Fruit fly (Drosophila melanogaster) whole organism, prepupa: ENCODE results near the gene prd1.

ENCODE experiments used
- Blimp-1 ChIP-seq: fragments of 200-800 bp; sonication (Bioruptor generic); optimal IDR thresholded peaks from 3 replicates; lab custom pipeline; 2017; ENCODE audit warnings: missing biosample characterization, missing genetic modification characterization, mild to moderate bottlenecking, moderate library complexity, missing genetic modification reagents
- CG10631 ChIP-seq: fragments of 200-800 bp; sonication (Bioruptor generic); optimal IDR thresholded peaks from 2 replicates; lab custom pipeline; 2016; ENCODE audit warnings: missing biosample characterization, missing genetic modification characterization
- CG11294 ChIP-seq: fragments of 200-800 bp; sonication (Bioruptor generic); IDR thresholded peaks from 2 replicates; pipeline ENCODE4 v1.3.6; 2022; ENCODE audit warnings: missing biosample characterization, missing genetic modification characterization
- CG11762 ChIP-seq: fragments of 200-800 bp; sonication (Bioruptor generic); optimal IDR thresholded peaks from 3 replicates; lab custom pipeline; 2016; ENCODE audit warnings: missing biosample characterization, missing genetic modification characterization; ENCODE audit not compliant: insufficient read depth
- CG11902 ChIP-seq: fragments of 200-800 bp; sonication (Bioruptor generic); optimal IDR thresholded peaks from 3 replicates; lab custom pipeline; 2016; ENCODE audit warnings: missing biosample characterization, missing genetic modification characterization
- CG15336 ChIP-seq: fragments of 200-800 bp; sonication (Bioruptor generic); IDR thresholded peaks from 2 replicates; pipeline ENCODE4 v1.3.6; 2022; ENCODE audit warnings: missing biosample characterization, missing genetic modification characterization
- CG16779 ChIP-seq: fragments of 200-800 bp; sonication (Bioruptor generic); optimal IDR thresholded peaks from 3 replicates; lab custom pipeline; 2017; ENCODE audit warnings: missing biosample characterization, mild to moderate bottlenecking, missing genetic modification characterization
- CG3032 ChIP-seq: fragments of 200-800 bp; optimal IDR thresholded peaks from 2 replicates; lab custom pipeline; 2019; ENCODE audit warnings: missing biosample characterization, mild to moderate bottlenecking, missing genetic modification characterization, moderate library complexity
- CG31627 ChIP-seq: fragments of 200-800 bp; sonication (Bioruptor generic); optimal IDR thresholded peaks from 3 replicates; lab custom pipeline; 2016; ENCODE audit warnings: missing biosample characterization, missing genetic modification characterization
- CG34406 ChIP-seq: fragments of 200-800 bp; sonication (Bioruptor generic); optimal IDR thresholded peaks from 3 replicates; lab custom pipeline; 2016; ENCODE audit warnings: missing biosample characterization, missing genetic modification characterization
- CG3919 ChIP-seq: fragments of 200-800 bp; sonication (Bioruptor generic); optimal IDR thresholded peaks from 3 replicates; lab custom pipeline; 2016; ENCODE audit warnings: missing biosample characterization, missing genetic modification characterization
- CG4318 ChIP-seq: fragments of 200-800 bp; sonication (Bioruptor generic); optimal IDR thresholded peaks from 3 replicates; lab custom pipeline; 2017; ENCODE audit warnings: missing biosample characterization, mild to moderate bottlenecking, missing genetic modification characterization
- CG6276 ChIP-seq: fragments of 200-800 bp; sonication (Bioruptor generic); optimal IDR thresholded peaks from 2 replicates; lab custom pipeline; 2017; ENCODE audit warnings: missing biosample characterization, mild to moderate bottlenecking, missing genetic modification characterization
- CG6808 ChIP-seq: fragments of 200-800 bp; sonication (Bioruptor generic); optimal IDR thresholded peaks from 3 replicates; lab custom pipeline; 2017; ENCODE audit warnings: missing biosample characterization, missing genetic modification characterization, mild to moderate bottlenecking, moderate library complexity, missing genetic modification reagents
- CG6854 ChIP-seq: fragments of 200-800 bp; sonication (Bioruptor generic); optimal IDR thresholded peaks from 2 replicates; lab custom pipeline; 2017; ENCODE audit warnings: missing biosample characterization, mild to moderate bottlenecking, missing genetic modification characterization
- CG7368 ChIP-seq: fragments of 200-800 bp; sonication (Bioruptor generic); optimal IDR thresholded peaks from 3 replicates; lab custom pipeline; 2016; ENCODE audit warnings: missing biosample characterization, missing genetic modification characterization
- CG8119 ChIP-seq: fragments of 200-800 bp; sonication (Bioruptor generic); IDR thresholded peaks from 3 replicates; pipeline ENCODE4 v1.3.6; 2022; ENCODE audit warnings: missing biosample characterization, missing genetic modification characterization
- CG8632 ChIP-seq: fragments of 200-800 bp; sonication (Bioruptor generic); optimal IDR thresholded peaks from 3 replicates; lab custom pipeline; 2016; ENCODE audit warnings: missing biosample characterization, missing genetic modification characterization
- Eip78C ChIP-seq: fragments of 200-800 bp; sonication (Bioruptor generic); peaks from one replicate; lab custom pipeline; 2016; ENCODE audit warnings: missing biosample characterization, missing genetic modification characterization
- Eip93F ChIP-seq: fragments of 200-800 bp; sonication (Bioruptor generic); optimal IDR thresholded peaks from 2 replicates; lab custom pipeline; 2016; ENCODE audit warnings: missing biosample characterization, mild to moderate bottlenecking, missing genetic modification characterization
- Ets21C ChIP-seq: fragments of 200-800 bp; sonication (Bioruptor generic); optimal IDR thresholded peaks from 3 replicates; lab custom pipeline; 2016; ENCODE audit warnings: missing biosample characterization, missing genetic modification characterization
- Gug ChIP-seq: fragments of 200-800 bp; sonication (Bioruptor generic); IDR thresholded peaks from 2 replicates; pipeline ENCODE4 v1.3.6; 2022; ENCODE audit warnings: missing biosample characterization, missing genetic modification characterization
- Hr38 ChIP-seq: sonication (Bioruptor generic); optimal IDR thresholded peaks from 2 replicates; lab custom pipeline; 2016; ENCODE audit warnings: missing biosample characterization, missing genetic modification characterization
- Hr4 ChIP-seq: fragments of 200-800 bp; sonication (Bioruptor generic); optimal IDR thresholded peaks from 3 replicates; lab custom pipeline; 2016; ENCODE audit warnings: missing biosample characterization, missing genetic modification characterization
- Lpt ChIP-seq: fragments of 200-800 bp; sonication (Bioruptor generic); optimal IDR thresholded peaks from 3 replicates; lab custom pipeline; 2016; ENCODE audit warnings: missing biosample characterization, missing genetic modification characterization
- Met ChIP-seq: fragments of 200-800 bp; sonication (Bioruptor generic); optimal IDR thresholded peaks from 3 replicates; lab custom pipeline; 2016; ENCODE audit warnings: missing biosample characterization, missing genetic modification characterization
- OdsH ChIP-seq: fragments of 200-800 bp; sonication (Bioruptor generic); optimal IDR thresholded peaks from 3 replicates; lab custom pipeline; 2016; ENCODE audit warnings: missing biosample characterization, missing genetic modification characterization
- Smox ChIP-seq: fragments of 200-800 bp; sonication (Bioruptor generic); optimal IDR thresholded peaks from 3 replicates; lab custom pipeline; 2016; ENCODE audit warnings: missing biosample characterization, missing genetic modification characterization
- Sox102F ChIP-seq: fragments of 200-800 bp; sonication (Bioruptor generic); optimal IDR thresholded peaks from 2 replicates; lab custom pipeline; 2016; ENCODE audit warnings: missing biosample characterization, mild to moderate bottlenecking, missing genetic modification characterization
- Sox14 ChIP-seq: fragments of 200-800 bp; sonication (Bioruptor generic); optimal IDR thresholded peaks from 3 replicates; lab custom pipeline; 2016; ENCODE audit warnings: missing biosample characterization, missing genetic modification characterization
- achi ChIP-seq: fragments of 200-800 bp; sonication (Bioruptor generic); optimal IDR thresholded peaks from 3 replicates; lab custom pipeline; 2016; ENCODE audit warnings: missing biosample characterization, missing genetic modification characterization
- acj6 ChIP-seq: fragments of 200-800 bp; sonication (Bioruptor generic); optimal IDR thresholded peaks from 3 replicates; lab custom pipeline; 2016; ENCODE audit warnings: missing biosample characterization, missing genetic modification characterization
- cyc ChIP-seq: fragments of 200-800 bp; sonication (Bioruptor generic); optimal IDR thresholded peaks from 3 replicates; lab custom pipeline; 2016; ENCODE audit warnings: missing biosample characterization, missing genetic modification characterization
- dac ChIP-seq: fragments of 200-800 bp; sonication (Bioruptor generic); optimal IDR thresholded peaks from 2 replicates; lab custom pipeline; 2017; ENCODE audit warnings: missing biosample characterization, mild to moderate bottlenecking, missing genetic modification characterization
- dsx ChIP-seq: fragments of 200-800 bp; optimal IDR thresholded peaks from 3 replicates; lab custom pipeline; 2019; ENCODE audit warnings: missing biosample characterization, mild to moderate bottlenecking, missing genetic modification characterization, moderate library complexity; ENCODE audit not compliant: poor library complexity, severe bottlenecking
- eg ChIP-seq: fragments of 200-800 bp; sonication (Bioruptor generic); IDR thresholded peaks from 3 replicates; pipeline ENCODE4 v1.3.6; 2022; ENCODE audit warnings: missing biosample characterization, missing genetic modification characterization
- fd85E ChIP-seq: fragments of 200-800 bp; sonication (Bioruptor generic); optimal IDR thresholded peaks from 3 replicates; lab custom pipeline; 2016; ENCODE audit warnings: missing biosample characterization, missing genetic modification characterization
- fkh ChIP-seq: fragments of 200-800 bp; sonication (Bioruptor generic); optimal IDR thresholded peaks from 3 replicates; lab custom pipeline; 2017; ENCODE audit warnings: missing biosample characterization, mild to moderate bottlenecking, missing genetic modification characterization, moderate library complexity
- net ChIP-seq: fragments of 200-800 bp; sonication (Bioruptor generic); optimal IDR thresholded peaks from 3 replicates; lab custom pipeline; 2016; ENCODE audit warnings: missing biosample characterization, missing genetic modification characterization
- pdm3 ChIP-seq: fragments of 200-800 bp; sonication (Bioruptor generic); optimal IDR thresholded peaks from 3 replicates; lab custom pipeline; 2016; ENCODE audit warnings: missing biosample characterization, missing genetic modification characterization
- salr ChIP-seq, 2 experiments: fragments of 200-800 bp; sonication (Bioruptor generic); optimal IDR thresholded peaks; 3 replicates each; lab custom pipeline; 2016 to 2018; ENCODE audit warnings: missing biosample characterization in 2 of 2, missing genetic modification characterization in 2 of 2, mild to moderate bottlenecking in 1 of 2
- ss ChIP-seq, 2 experiments: fragments of 200-800 bp; sonication (Bioruptor generic); optimal IDR thresholded peaks; 2 replicates in 1 of 2; 3 replicates in 1 of 2; lab custom pipeline; 2017 to 2018; ENCODE audit warnings: mild to moderate bottlenecking in 2 of 2, missing biosample characterization in 2 of 2, missing genetic modification characterization in 2 of 2, moderate library complexity in 1 of 2
- svp ChIP-seq: fragments of 200-800 bp; sonication (Bioruptor generic); peaks from one replicate; lab custom pipeline; 2016; ENCODE audit warnings: missing biosample characterization, missing genetic modification characterization
- topi ChIP-seq: fragments of 200-800 bp; sonication (Bioruptor generic); optimal IDR thresholded peaks from 3 replicates; lab custom pipeline; 2016; ENCODE audit warnings: missing biosample characterization, missing genetic modification characterization
- vri ChIP-seq: fragments of 200-800 bp; sonication (Bioruptor generic); optimal IDR thresholded peaks from 3 replicates; lab custom pipeline; 2016; ENCODE audit warnings: missing biosample characterization, mild to moderate bottlenecking, missing genetic modification characterization

The prd1 gene

DNA sequence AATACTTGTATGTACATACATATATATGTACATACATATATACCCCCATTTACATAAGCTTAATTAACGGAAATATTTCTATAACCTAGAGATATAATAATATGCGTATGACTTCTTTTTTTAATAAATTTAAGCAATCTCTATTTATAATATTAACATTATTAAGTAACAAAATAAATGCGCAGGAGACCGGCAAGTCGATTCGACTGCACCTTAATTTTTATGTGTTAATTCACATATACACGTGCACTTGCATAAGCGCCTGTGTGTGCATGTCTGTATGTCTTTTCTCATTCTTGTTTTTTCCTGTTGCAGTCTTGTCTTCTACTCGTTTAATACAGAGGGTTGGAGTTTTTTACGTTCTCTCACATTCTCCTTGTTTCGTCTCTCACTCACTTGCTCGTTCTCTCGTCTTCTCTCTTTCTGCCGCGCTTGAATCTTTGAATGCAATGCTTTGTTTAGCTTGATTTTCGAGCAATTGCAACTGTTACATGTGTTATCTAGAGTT, 6.6 kb downstream of the prd1 start (continued):
- TF ChIP-seq CG3919 (GFP tag; lab: Kevin White, UChicago) (peak; percentile 98), Eip93F (GFP tag; lab: Kevin White, UChicago) (peak; percentile 67), CG6808 (GFP tag; lab: Kevin White, UChicago) (peak; percentile 97), fd85E (GFP tag; lab: Kevin White, UChicago) (peak; percentile 88), Sox14 (GFP tag; lab: Kevin White, UChicago) (peak; percentile 89), cyc (GFP tag; lab: Kevin White, UChicago) (peak; percentile 93), CG34406 (GFP tag; lab: Kevin White, UChicago) (peak; percentile 98), dsx (GFP tag; lab: Kevin White, UChicago) (peak; percentile 95), CG11294 (GFP tag; lab: Robert Waterston, UW) (peak; percentile 92), acj6 (peak; percentile 98), CG8119 (peak; percentile 96), Hr38 (GFP tag; lab: Kevin White, UChicago) (no peak)

DNA sequence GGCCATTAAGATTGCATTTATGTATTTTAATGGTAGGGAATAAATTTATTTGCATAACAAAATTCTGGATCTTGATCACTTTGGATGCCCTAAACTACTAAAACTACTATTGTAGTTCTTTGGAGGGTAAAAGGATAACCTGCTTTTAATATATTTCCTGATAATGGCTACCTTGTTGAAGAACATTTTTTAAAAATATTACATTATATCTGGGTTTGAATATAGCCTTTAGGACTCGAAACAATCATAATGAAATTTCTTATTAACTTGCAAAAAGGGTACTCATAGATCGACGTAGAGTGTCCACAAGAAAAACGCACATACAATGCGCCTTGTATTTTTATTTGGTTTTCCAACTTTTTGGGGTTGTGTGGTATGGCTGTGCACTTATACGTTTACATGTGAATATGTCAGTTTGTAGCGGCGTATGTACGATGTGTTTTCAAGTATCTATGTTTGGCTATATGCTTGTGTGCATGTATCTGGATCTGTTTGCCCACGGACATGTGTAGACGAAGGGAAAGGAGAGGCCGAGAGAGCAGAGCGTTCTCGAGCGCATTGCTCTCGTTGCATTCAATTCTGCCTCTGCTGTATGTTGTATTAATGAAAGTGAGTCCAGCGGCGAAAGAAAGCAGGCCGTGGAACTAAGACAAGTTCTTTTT, 7.3 kb downstream of the prd1 start:
- TF ChIP-seq CG34406 (GFP tag; lab: Kevin White, UChicago) (peak; percentile 93), CG6854 (GFP tag; lab: Kevin White, UChicago) (peak; percentile 60), Gug (GFP tag; lab: Robert Waterston, UW) (peak; percentile 74), CG8119 (peak; percentile 84), Hr4 (GFP tag; lab: Kevin White, UChicago) (peak; percentile 88), net (GFP tag; lab: Kevin White, UChicago) (peak; percentile 85), dsx (GFP tag; lab: Kevin White, UChicago) (peak; percentile 92), Blimp-1 (GFP tag; lab: Kevin White, UChicago) (peak; percentile 93), fd85E (GFP tag; lab: Kevin White, UChicago) (peak; percentile 67), ss (GFP tag; optimal IDR thresholded peaks at IDR 0.05; lab: Kevin White, UChicago) (peak; percentile 79 to 91), CG3032 (tag; lab: Kevin White, UChicago) (peak; percentile 93), cyc (GFP tag; lab: Kevin White, UChicago) (peak; percentile 91), CG6808 (GFP tag; lab: Kevin White, UChicago) (peak; percentile 89), CG11902 (GFP tag; lab: Kevin White, UChicago) (peak; percentile 89), Met (peak; percentile 96), Eip93F (GFP tag; lab: Kevin White, UChicago) (peak; percentile 81), OdsH (peak; percentile 94), CG7368 (peak; percentile 81), topi (GFP tag; lab: Kevin White, UChicago) (peak; percentile 96), CG11294 (GFP tag; lab: Robert Waterston, UW) (no peak; the same call in 1 of the 2 replicates), svp (GFP tag; lab: Kevin White, UChicago) (peak; percentile 97), achi (GFP tag; lab: Kevin White, UChicago) (peak; percentile 92), CG4318 (GFP tag; lab: Kevin White, UChicago) (peak; percentile 80), CG10631 (GFP tag; lab: Kevin White, UChicago) (peak; percentile 91), acj6 (peak; percentile 95), vri (GFP tag; lab: Kevin White, UChicago) (peak; percentile 85), Eip78C (GFP tag; lab: Kevin White, UChicago) (peak; percentile 99), Ets21C (GFP tag; lab: Kevin White, UChicago) (peak; percentile 90), CG15336 (GFP tag; lab: Robert Waterston, UW) (peak; percentile 74), Smox (peak; percentile 94), CG6276 (peak; percentile 76), CG31627 (GFP tag; lab: Kevin White, UChicago) (peak; percentile 91), Sox102F (GFP tag; lab: Kevin White, UChicago) (peak; percentile 93), CG16779 (tag; lab: Kevin White, UChicago) (peak; percentile 81), fkh (GFP tag; lab: Kevin White, UChicago) (peak; percentile 58), Hr38 (GFP tag; lab: Kevin White, UChicago) (no peak), CG8632 (GFP tag; lab: Kevin White, UChicago) (peak; percentile 88), CG11762 (peak; percentile 89), pdm3 (GFP tag; lab: Kevin White, UChicago) (peak; percentile 94), CG3919 (GFP tag; lab: Kevin White, UChicago) (peak; percentile 92), eg (GFP tag; lab: Robert Waterston, UW) (peak; percentile 73; the same call in 2 of the 3 replicates), Lpt (GFP tag; lab: Kevin White, UChicago) (peak; percentile 63), salr (GFP tag; optimal IDR thresholded peaks at IDR 0.05; lab: Kevin White, UChicago) (peak; percentile 87 to 91), dac (GFP tag; lab: Kevin White, UChicago) (peak; percentile 80)
